Fruit fly (Drosophila melanogaster) whole organism, embryonic: ENCODE measurements around the gene CG6231.

Source experiments
- CG2120 ChIP-seq: fragments of 200-800 bp; sonication (Bioruptor generic); optimal IDR thresholded peaks from 3 replicates; lab custom pipeline; 2016; ENCODE audit warnings: missing biosample characterization, missing genetic modification characterization
- Camta ChIP-seq: fragments of 200-800 bp; sonication (Bioruptor generic); optimal IDR thresholded peaks from 2 replicates; lab custom pipeline; 2016; ENCODE audit warnings: missing biosample characterization, missing genetic modification characterization
- Mrtf ChIP-seq: fragments of 200-800 bp; sonication (Bioruptor generic); IDR thresholded peaks from 3 replicates; pipeline ENCODE4 v1.3.6; 2022; ENCODE audit warnings: missing biosample characterization, missing genetic modification characterization

DNA sequence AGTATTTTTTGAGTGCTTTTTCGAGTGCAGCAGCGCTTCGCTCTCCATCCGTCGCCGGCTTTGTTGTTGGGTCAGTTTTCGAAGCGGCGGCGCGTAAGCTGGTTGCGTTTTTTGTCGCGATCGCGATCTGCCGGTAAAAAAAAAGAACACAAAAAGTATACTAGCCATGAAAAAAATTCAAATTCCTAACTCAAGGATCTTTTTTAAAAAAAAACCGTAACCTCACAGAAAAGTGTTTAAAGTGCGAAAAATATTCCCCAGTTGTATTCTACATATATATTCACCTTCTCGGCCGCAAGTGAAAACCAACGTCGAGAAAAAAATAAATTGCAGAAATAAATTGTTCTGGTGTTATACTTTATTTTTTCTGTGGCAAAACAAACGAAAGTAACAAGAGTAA is 63.4 kb downstream of the CG6231 start:
- TF ChIP-seq Camta (GFP tag; lab: Kevin White, UChicago) (no peak), CG2120 (GFP tag; lab: Kevin White, UChicago) (no peak), Mrtf (GFP tag; lab: Robert Waterston, UW) (no peak)
